Worm (Caenorhabditis elegans) whole organism, late embryonic: ENCODE measurements around the gene rps-30.

Source experiments
- Y22D7AL.16 ChIP-seq: sonication (generic microtip); optimal IDR thresholded peaks from 2 replicates; lab custom pipeline; 2016; ENCODE audit warnings: missing genetic modification characterization, missing compliant biosample characterization
- ceh-19 ChIP-seq: fragments of 200-800 bp; sonication (Bioruptor generic); optimal IDR thresholded peaks from 2 replicates; lab custom pipeline; 2018; ENCODE audit warnings: mild to moderate bottlenecking, missing genetic modification characterization, missing compliant biosample characterization
- ttx-3 ChIP-seq: sonication (generic microtip); optimal IDR thresholded peaks from 2 replicates; lab custom pipeline; 2016; ENCODE audit warnings: missing genetic modification reagents, missing genetic modification characterization, missing compliant biosample characterization

- TF ChIP-seq ttx-3 (no peak), Y22D7AL.16 (tag; lab: Kevin White, UChicago) (no peak), ceh-19 (GFP tag; lab: Kevin White, UChicago) (no peak)
Measured at ce11 chrV:7809320-7810256, 33.2 kb downstream of the rps-30 start, which contains the start of gene ZK742.3.
